Worm (Caenorhabditis elegans) whole organism, L4/young adult: ENCODE data around the gene prp-8.

Experiments used
- W03F9.2 ChIP-seq: fragments of 150-350 bp; optimal IDR thresholded peaks from 2 replicates; lab custom pipeline; 2014; ENCODE audit warnings: missing biosample characterization, missing genetic modification characterization
- him-1 ChIP-seq: sonication (generic microtip); optimal IDR thresholded peaks from 2 replicates; lab custom pipeline; 2016; ENCODE audit warnings: missing genotype, missing genetic modification reagents, missing genetic modification characterization, missing compliant biosample characterization

DNA sequence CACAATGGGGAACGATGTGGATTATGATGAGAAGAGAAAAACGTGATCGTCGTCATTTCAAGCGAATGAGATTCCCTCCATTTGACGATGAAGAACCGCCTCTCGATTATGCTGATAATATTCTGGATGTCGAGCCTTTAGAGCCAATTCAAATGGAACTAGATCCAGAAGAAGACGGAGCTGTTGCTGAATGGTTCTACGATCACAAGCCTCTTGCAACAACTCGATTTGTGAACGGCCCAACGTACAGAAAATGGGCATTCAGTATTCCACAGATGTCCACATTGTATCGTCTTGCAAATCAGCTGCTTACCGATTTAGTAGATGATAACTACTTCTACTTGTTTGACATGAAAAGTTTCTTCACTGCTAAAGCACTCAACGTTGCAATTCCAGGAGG lies 598 bp downstream of the prp-8 start:
- TF ChIP-seq him-1 (tag; lab: Kevin White, UChicago) = no peak
- TF ChIP-seq W03F9.2 (tag; lab: Kevin White, UChicago) = no peak
